Fruit fly (Drosophila melanogaster) whole organism, embryonic: ENCODE results near the gene puc.

ENCODE experiments used
- Ada2b ChIP-seq: fragments of 200-800 bp; sonication (Bioruptor generic); IDR thresholded peaks from 2 replicates; pipeline ENCODE4 v1.3.6; 2022; ENCODE audit warnings: missing biosample characterization, missing genetic modification characterization
- C15 ChIP-seq: fragments of 200-800 bp; sonication (Bioruptor generic); IDR thresholded peaks from 3 replicates; pipeline ENCODE4 v1.3.6; 2022; ENCODE audit warnings: missing biosample characterization, missing genetic modification characterization
- CG1024 ChIP-seq: fragments of 200-800 bp; sonication (Bioruptor generic); IDR thresholded peaks from 2 replicates; pipeline ENCODE4 v1.3.6; 2022; ENCODE audit warnings: missing biosample characterization, missing genetic modification characterization
- CG12942 ChIP-seq: fragments of 200-800 bp; sonication (Bioruptor generic); optimal IDR thresholded peaks from 3 replicates; lab custom pipeline; 2016; ENCODE audit warnings: missing biosample characterization, missing genetic modification characterization
- CG14050 ChIP-seq: fragments of 200-800 bp; sonication (Bioruptor generic); IDR thresholded peaks from 3 replicates; pipeline ENCODE4 v1.3.6; 2022; ENCODE audit warnings: missing biosample characterization, missing genetic modification characterization
- CG14667 ChIP-seq: fragments of 200-800 bp; sonication (Bioruptor generic); IDR thresholded peaks from 2 replicates; pipeline ENCODE4 v1.3.6; 2022; ENCODE audit warnings: missing biosample characterization, missing genetic modification characterization
- CG15073 ChIP-seq: fragments of 200-800 bp; sonication (Bioruptor generic); optimal IDR thresholded peaks from 2 replicates; lab custom pipeline; 2016; ENCODE audit warnings: missing biosample characterization, missing genetic modification characterization
- CG15479 ChIP-seq: fragments of 200-800 bp; sonication (Bioruptor generic); optimal IDR thresholded peaks from 3 replicates; lab custom pipeline; 2019; ENCODE audit warnings: missing biosample characterization, mild to moderate bottlenecking, missing genetic modification characterization, moderate library complexity
- CG15601 ChIP-seq: fragments of 200-800 bp; sonication (Bioruptor generic); optimal IDR thresholded peaks from 3 replicates; lab custom pipeline; 2019; ENCODE audit warnings: missing biosample characterization, mild to moderate bottlenecking, missing genetic modification characterization, moderate library complexity
- CG17186 ChIP-seq: fragments of 200-800 bp; sonication (Bioruptor generic); optimal IDR thresholded peaks from 3 replicates; lab custom pipeline; 2017; ENCODE audit warnings: missing biosample characterization, missing genetic modification reagents, missing genetic modification characterization
- CG17568 ChIP-seq: fragments of 200-800 bp; sonication (Bioruptor generic); optimal IDR thresholded peaks from 2 replicates; lab custom pipeline; 2018; ENCODE audit warnings: missing biosample characterization, mild to moderate bottlenecking, missing genetic modification characterization, moderate library complexity
- CG2116 ChIP-seq: fragments of 200-800 bp; sonication (Bioruptor generic); optimal IDR thresholded peaks from 3 replicates; lab custom pipeline; 2018; ENCODE audit warnings: missing biosample characterization, mild to moderate bottlenecking, missing genetic modification characterization
- CG34376 ChIP-seq: fragments of 200-800 bp; sonication (Bioruptor generic); optimal IDR thresholded peaks from 2 replicates; lab custom pipeline; 2018; ENCODE audit warnings: missing biosample characterization, mild to moderate bottlenecking, missing genetic modification characterization
- CG4707 ChIP-seq: fragments of 200-800 bp; sonication (Bioruptor generic); optimal IDR thresholded peaks from 2 replicates; lab custom pipeline; 2018; ENCODE audit warnings: missing biosample characterization, mild to moderate bottlenecking, missing genetic modification characterization, moderate library complexity
- CG7745 ChIP-seq: fragments of 200-800 bp; sonication (Bioruptor generic); optimal IDR thresholded peaks from 2 replicates; lab custom pipeline; 2018; ENCODE audit warnings: missing biosample characterization, mild to moderate bottlenecking, missing genetic modification characterization, moderate library complexity
- CG8478 ChIP-seq: fragments of >200 bp; optimal IDR thresholded peaks from 2 replicates; lab custom pipeline; 2018
- CG9437 ChIP-seq: fragments of 200-800 bp; sonication (Bioruptor generic); optimal IDR thresholded peaks from 2 replicates; lab custom pipeline; 2018; ENCODE audit warnings: missing biosample characterization, mild to moderate bottlenecking, missing genetic modification characterization
- Dek ChIP-seq: fragments of 200-800 bp; sonication (Bioruptor generic); optimal IDR thresholded peaks from 3 replicates; lab custom pipeline; 2019; ENCODE audit warnings: missing biosample characterization, mild to moderate bottlenecking, missing genetic modification characterization, moderate library complexity
- GATAe ChIP-seq: fragments of 200-800 bp; sonication (Bioruptor generic); conservative IDR thresholded peaks from 2 replicates; pipeline ENCODE4 v1.3.6; 2022; ENCODE audit warnings: missing biosample characterization, missing genetic modification characterization
- Hand ChIP-seq: fragments of 200-800 bp; sonication (Bioruptor generic); optimal IDR thresholded peaks from 2 replicates; lab custom pipeline; 2017; ENCODE audit warnings: mild to moderate bottlenecking, missing biosample characterization, missing genetic modification reagents, missing genetic modification characterization
- Hey ChIP-seq: fragments of 200-800 bp; sonication (Bioruptor generic); optimal IDR thresholded peaks from 3 replicates; lab custom pipeline; 2018; ENCODE audit warnings: missing biosample characterization, mild to moderate bottlenecking, missing genetic modification characterization
- HmgZ ChIP-seq: fragments of 200-800 bp; sonication (Bioruptor generic); optimal IDR thresholded peaks from 2 replicates; lab custom pipeline; 2018; ENCODE audit warnings: missing biosample characterization, mild to moderate bottlenecking, missing genetic modification characterization
- Meics ChIP-seq: fragments of 200-800 bp; sonication (Bioruptor generic); optimal IDR thresholded peaks from 2 replicates; lab custom pipeline; 2017; ENCODE audit warnings: missing biosample characterization, mild to moderate bottlenecking, missing genetic modification characterization
- NFAT ChIP-seq: fragments of 200-800 bp; sonication (Bioruptor generic); IDR thresholded peaks from 2 replicates; pipeline ENCODE4 v1.3.6; 2022; ENCODE audit warnings: missing biosample characterization, missing genetic modification characterization
- Oli ChIP-seq: fragments of 200-800 bp; sonication (Bioruptor generic); optimal IDR thresholded peaks from 2 replicates; lab custom pipeline; 2018; ENCODE audit warnings: missing biosample characterization, mild to moderate bottlenecking, missing genetic modification characterization, moderate library complexity
- Ravus ChIP-seq: fragments of 200-800 bp; sonication (Bioruptor generic); IDR thresholded peaks from 2 replicates; pipeline ENCODE4 v1.3.6; 2022; ENCODE audit warnings: missing biosample characterization, missing genetic modification characterization
- Rx ChIP-seq: fragments of 200-800 bp; sonication (Bioruptor generic); IDR thresholded peaks from 2 replicates; pipeline ENCODE4 v1.3.6; 2022; ENCODE audit warnings: missing biosample characterization, missing genetic modification characterization
- Sox100B ChIP-seq: fragments of 200-800 bp; sonication (Bioruptor generic); optimal IDR thresholded peaks from 3 replicates; lab custom pipeline; 2018; ENCODE audit warnings: missing biosample characterization, mild to moderate bottlenecking, missing genetic modification characterization
- Tbp ChIP-seq: fragments of >200 bp; optimal IDR thresholded peaks from 2 replicates; lab custom pipeline; 2018; ENCODE audit warnings: missing biosample characterization, missing genetic modification characterization
- bsh ChIP-seq, 2 experiments: fragments of 200-800 bp; sonication (Bioruptor generic); optimal IDR thresholded peaks; 2 replicates each; lab custom pipeline; 2017 to 2018; ENCODE audit warnings: mild to moderate bottlenecking in 2 of 2, missing biosample characterization in 2 of 2, missing genetic modification characterization in 2 of 2, moderate library complexity in 1 of 2
- ci ChIP-seq: fragments of 200-800 bp; sonication (Bioruptor generic); IDR thresholded peaks from 3 replicates; pipeline ENCODE4 v1.3.6; 2022; ENCODE audit warnings: missing biosample characterization, missing genetic modification characterization
- corto ChIP-seq: fragments of 200-800 bp; sonication (Bioruptor generic); optimal IDR thresholded peaks from 2 replicates; lab custom pipeline; 2016; ENCODE audit warnings: missing biosample characterization, mild to moderate bottlenecking, missing genetic modification characterization, moderate library complexity
- crp ChIP-seq, 2 experiments: fragments of 200-800 bp; sonication (Bioruptor generic); optimal IDR thresholded peaks; 2 replicates in 1 of 2; 3 replicates in 1 of 2; lab custom pipeline; 2017; ENCODE audit warnings: missing biosample characterization in 2 of 2, missing genetic modification characterization in 2 of 2, mild to moderate bottlenecking in 1 of 2, moderate library complexity in 1 of 2
- cwo ChIP-seq: fragments of 200-800 bp; sonication (Bioruptor generic); optimal IDR thresholded peaks from 3 replicates; lab custom pipeline; 2017; ENCODE audit warnings: missing biosample characterization, missing genetic modification characterization, mild to moderate bottlenecking, moderate library complexity, missing genetic modification reagents
- danr ChIP-seq: fragments of 200-800 bp; sonication (Bioruptor generic); IDR thresholded peaks from 2 replicates; pipeline ENCODE4 v1.3.6; 2022; ENCODE audit warnings: missing biosample characterization, missing genetic modification characterization
- dati ChIP-seq: fragments of 200-800 bp; sonication (Bioruptor generic); IDR thresholded peaks from 2 replicates; pipeline ENCODE4 v1.3.6; 2022; ENCODE audit warnings: missing biosample characterization, missing genetic modification characterization
- dpn ChIP-seq, 2 experiments: fragments of 200-800 bp; sonication (Bioruptor generic); optimal IDR thresholded peaks; 3 replicates each; lab custom pipeline; 2016; ENCODE audit warnings: missing biosample characterization in 2 of 2, missing genetic modification characterization in 2 of 2
- en ChIP-seq: fragments of 200-800 bp; sonication (Bioruptor generic); optimal IDR thresholded peaks from 2 replicates; lab custom pipeline; 2016; ENCODE audit warnings: missing biosample characterization, missing genetic modification characterization
- fu2 ChIP-seq: fragments of 200-800 bp; sonication (Bioruptor generic); optimal IDR thresholded peaks from 2 replicates; lab custom pipeline; 2016; ENCODE audit warnings: missing biosample characterization, missing genetic modification characterization
- jigr1 ChIP-seq: fragments of 200-800 bp; sonication (Bioruptor generic); IDR thresholded peaks from 3 replicates; pipeline ENCODE4 v1.3.6; 2022; ENCODE audit warnings: missing biosample characterization, missing genetic modification characterization
- mam ChIP-seq: fragments of 200-800 bp; sonication (Bioruptor generic); optimal IDR thresholded peaks from 3 replicates; lab custom pipeline; 2016; ENCODE audit warnings: missing biosample characterization, missing genetic modification characterization
- odd ChIP-seq: fragments of 200-800 bp; sonication (Bioruptor generic); optimal IDR thresholded peaks from 2 replicates; lab custom pipeline; 2017; ENCODE audit warnings: missing biosample characterization, mild to moderate bottlenecking, missing genetic modification characterization
- prd ChIP-seq, 3 experiments: fragments of >200 bp in 2 of 3; fragments of 200-800 bp in 1 of 3; sonication (Bioruptor generic) in 1 of 3; optimal IDR thresholded peaks in 2 of 3; IDR thresholded peaks in 1 of 3; 2 replicates in 2 of 3; 3 replicates in 1 of 3; pipeline versions ENCODE4 v1.3.6 to Lab custom; 2017 to 2022; ENCODE audit warnings: missing biosample characterization in 1 of 3, missing genetic modification characterization in 1 of 3
- sens ChIP-seq: fragments of 200-800 bp; sonication (Bioruptor generic); peaks from one replicate; lab custom pipeline; 2016; ENCODE audit warnings: missing biosample characterization, missing genetic modification characterization
- trh ChIP-seq: fragments of 200-800 bp; sonication (Bioruptor generic); optimal IDR thresholded peaks from 2 replicates; lab custom pipeline; 2016; ENCODE audit warnings: missing biosample characterization, missing genetic modification characterization
- ttk ChIP-seq: fragments of 200-800 bp; sonication (Bioruptor generic); IDR thresholded peaks from 2 replicates; pipeline ENCODE4 v2.1.2; 2022; ENCODE audit warnings: missing biosample characterization, missing genetic modification characterization
- z ChIP-seq: fragments of 200-800 bp; sonication (Bioruptor generic); IDR thresholded peaks from 3 replicates; pipeline ENCODE4 v1.3.6; 2022; ENCODE audit warnings: missing biosample characterization, missing genetic modification characterization
- zf30C ChIP-seq: fragments of 200-800 bp; sonication (Bioruptor generic); optimal IDR thresholded peaks from 3 replicates; lab custom pipeline; 2018; ENCODE audit warnings: missing biosample characterization, mild to moderate bottlenecking, missing genetic modification characterization
- zfh2 ChIP-seq: fragments of 200-800 bp; sonication (Bioruptor generic); optimal IDR thresholded peaks from 2 replicates; lab custom pipeline; 2016; ENCODE audit warnings: missing biosample characterization, missing genetic modification characterization

Gene puc

dm6 chr3R:8113833-8114673 lies 8.9 kb downstream of the puc start (continued):
- TF ChIP-seq Ravus (GFP tag; lab: Robert Waterston, UW) (peak; percentile 35; the same call in 1 of the 2 replicates), crp (GFP tag; optimal IDR thresholded peaks at IDR 0.05; lab: Kevin White, UChicago) (peak in 1 of 2 experiments; percentile 42), Dek (tag; lab: Kevin White, UChicago) (peak; percentile 76), CG1024 (GFP tag; lab: Robert Waterston, UW) (peak; percentile 47; the same call in 1 of the 2 replicates), ttk (GFP tag; lab: Robert Waterston, UW) (peak; percentile 66), dati (GFP tag; lab: Robert Waterston, UW) (no peak), GATAe (GFP tag; lab: Robert Waterston, UW) (no peak), Hand (GFP tag; lab: Kevin White, UChicago) (peak; percentile 85), Hey (tag; lab: Kevin White, UChicago) (no peak), mam (GFP tag; lab: Kevin White, UChicago) (peak; percentile 76), prd (optimal IDR thresholded peaks at IDR 0.05; lab: Kevin White, UChicago) (no peak), prd (GFP tag; IDR thresholded peaks at IDR 0.05; lab: Robert Waterston, UW) (peak; percentile 92), danr (GFP tag; lab: Robert Waterston, UW) (0 out of 2 replicates have a peak, but pooled peaks have one; percentile 40), CG15073 (no peak), jigr1 (GFP tag; lab: Robert Waterston, UW) (no peak), CG14050 (peak; percentile 69), CG15479 (GFP tag; lab: Kevin White, UChicago) (peak; percentile 41), CG17186 (GFP tag; lab: Kevin White, UChicago) (no peak), dpn (GFP tag; optimal IDR thresholded peaks at IDR 0.05; lab: Kevin White, UChicago) (peak; percentile 77 to 88), CG34376 (GFP tag; lab: Kevin White, UChicago) (peak; percentile 21), CG14667 (peak; percentile 71), Meics (GFP tag; lab: Kevin White, UChicago) (peak; percentile 83), CG12942 (GFP tag; lab: Kevin White, UChicago) (peak; percentile 65), Ada2b (GFP tag; lab: Robert Waterston, UW) (peak; percentile 77), z (GFP tag; lab: Robert Waterston, UW) (no peak), HmgZ (tag; lab: Kevin White, UChicago) (peak; percentile 41), CG8478 (lab: Kevin White, UChicago) (no peak), Oli (tag; lab: Kevin White, UChicago) (peak; percentile 81), Rx (GFP tag; lab: Robert Waterston, UW) (peak; percentile 74), C15 (GFP tag; lab: Robert Waterston, UW) (peak; percentile 51; the same call in 1 of the 3 replicates), fu2 (GFP tag; lab: Kevin White, UChicago) (peak; percentile 67), zf30C (GFP tag; lab: Kevin White, UChicago) (peak; percentile 67), CG2116 (GFP tag; lab: Kevin White, UChicago) (peak; percentile 67), ci (GFP tag; lab: Robert Waterston, UW) (peak; percentile 89), NFAT (GFP tag; lab: Robert Waterston, UW) (0 out of 2 replicates have a peak, but pooled peaks have one; percentile 26), CG17568 (GFP tag; lab: Kevin White, UChicago) (peak; percentile 73), en (GFP tag; lab: Kevin White, UChicago) (peak; percentile 53), bsh (GFP tag; optimal IDR thresholded peaks at IDR 0.05; lab: Kevin White, UChicago) (peak; percentile 71 to 85), CG4707 (GFP tag; lab: Kevin White, UChicago) (peak; percentile 67), Sox100B (peak; percentile 77), zfh2 (GFP tag; lab: Kevin White, UChicago) (peak; percentile 71), sens (GFP tag; lab: Kevin White, UChicago) (peak; percentile 98), odd (GFP tag; lab: Kevin White, UChicago) (peak; percentile 58), CG9437 (GFP tag; lab: Kevin White, UChicago) (peak; percentile 37), trh (no peak), CG7745 (tag; lab: Kevin White, UChicago) (no peak), CG15601 (peak; percentile 54), corto (peak; percentile 82), cwo (GFP tag; lab: Kevin White, UChicago) (peak; percentile 87), Tbp (GFP tag; lab: Kevin White, UChicago) (no peak)
